Worm (Caenorhabditis elegans): ENCODE measurements around the gene K02D10.1.

The K02D10.1 gene

DNA sequence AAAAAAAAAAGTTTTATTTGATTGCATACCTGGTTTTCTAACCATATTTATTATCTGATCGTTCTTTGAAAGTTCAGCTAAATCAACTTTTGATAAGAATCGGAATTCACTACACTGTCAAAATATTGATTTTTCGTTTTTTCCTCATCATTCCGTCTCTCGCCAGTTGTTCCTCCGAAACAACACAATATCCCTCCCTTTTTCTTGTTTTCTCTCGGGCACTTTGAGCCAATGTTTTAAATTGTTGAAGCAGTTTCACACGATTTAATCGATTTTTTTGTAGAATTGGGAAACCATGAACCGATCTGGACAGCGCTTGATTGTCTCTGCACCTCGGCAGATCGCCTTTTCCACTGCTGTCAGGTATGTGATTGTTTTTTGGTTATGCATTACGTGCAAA lies at the start of gene K02D10.1:
Gene K02D10.1, plus strand, starts transcription at position 284 of the 400 bp plus-strand sequence.
- no peak for TF ChIP-seq dao-5 (tag; optimal IDR thresholded peaks at IDR 0.05)
- no peak for TF ChIP-seq him-1 (tag; optimal IDR thresholded peaks at IDR 0.05)

DNA sequence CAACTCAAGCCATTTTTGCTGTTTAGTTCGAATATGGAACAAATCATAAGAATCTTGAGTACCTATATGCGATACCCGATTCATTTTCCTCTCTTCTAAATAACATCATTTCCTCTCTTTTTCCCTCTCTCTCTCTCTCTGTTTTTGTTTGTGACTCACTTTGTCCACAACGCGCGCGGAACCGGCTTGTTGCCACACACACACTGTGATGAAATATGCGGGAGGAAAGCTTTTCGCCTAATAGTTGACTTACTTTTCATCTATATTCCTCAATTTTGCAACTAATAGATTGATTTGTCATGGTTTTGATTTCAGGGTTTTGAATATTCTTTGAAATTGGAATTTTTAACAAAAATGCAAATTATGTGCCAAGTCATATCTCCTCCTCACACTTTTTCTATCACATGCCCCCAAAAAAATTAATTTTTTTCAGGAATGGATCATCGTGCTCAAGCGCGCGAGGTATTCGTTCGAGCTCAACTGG lies 49.5 kb upstream of the K02D10.1 start, which contains the start of gene hipr-1:
Gene hipr-1, plus strand, starts transcription at position 434 of the 484 bp plus-strand sequence.
- no peak for TF ChIP-seq him-1 (tag; optimal IDR thresholded peaks at IDR 0.05)
- no peak for TF ChIP-seq dao-5 (tag; optimal IDR thresholded peaks at IDR 0.05)
- no peak for TF ChIP-seq W03F9.2 (tag; optimal IDR thresholded peaks at IDR 0.05)

DNA sequence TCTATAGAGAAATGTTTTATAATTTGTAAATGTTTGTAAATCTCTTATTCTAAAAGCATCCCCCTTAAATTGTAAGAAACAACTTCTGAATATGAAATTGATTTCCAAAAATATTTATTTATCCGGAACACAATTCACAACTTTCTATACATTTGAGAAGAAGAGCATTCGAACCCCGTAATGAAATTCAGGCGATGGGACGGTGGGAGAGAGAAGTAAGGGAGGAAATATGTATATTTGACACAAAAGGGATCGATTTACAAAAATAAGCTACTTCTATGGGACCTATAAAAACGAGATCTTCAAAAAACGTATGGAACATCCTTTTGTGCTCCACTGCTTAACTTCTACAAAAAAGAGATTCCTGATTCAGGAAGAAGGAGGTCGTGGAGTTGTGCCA lies 44.1 kb upstream of the K02D10.1 start:
- no peak for TF ChIP-seq W03F9.2 (tag; optimal IDR thresholded peaks at IDR 0.05)
- no peak for TF ChIP-seq dao-5 (tag; optimal IDR thresholded peaks at IDR 0.05)
- no peak for TF ChIP-seq him-1 (tag; optimal IDR thresholded peaks at IDR 0.05)

DNA sequence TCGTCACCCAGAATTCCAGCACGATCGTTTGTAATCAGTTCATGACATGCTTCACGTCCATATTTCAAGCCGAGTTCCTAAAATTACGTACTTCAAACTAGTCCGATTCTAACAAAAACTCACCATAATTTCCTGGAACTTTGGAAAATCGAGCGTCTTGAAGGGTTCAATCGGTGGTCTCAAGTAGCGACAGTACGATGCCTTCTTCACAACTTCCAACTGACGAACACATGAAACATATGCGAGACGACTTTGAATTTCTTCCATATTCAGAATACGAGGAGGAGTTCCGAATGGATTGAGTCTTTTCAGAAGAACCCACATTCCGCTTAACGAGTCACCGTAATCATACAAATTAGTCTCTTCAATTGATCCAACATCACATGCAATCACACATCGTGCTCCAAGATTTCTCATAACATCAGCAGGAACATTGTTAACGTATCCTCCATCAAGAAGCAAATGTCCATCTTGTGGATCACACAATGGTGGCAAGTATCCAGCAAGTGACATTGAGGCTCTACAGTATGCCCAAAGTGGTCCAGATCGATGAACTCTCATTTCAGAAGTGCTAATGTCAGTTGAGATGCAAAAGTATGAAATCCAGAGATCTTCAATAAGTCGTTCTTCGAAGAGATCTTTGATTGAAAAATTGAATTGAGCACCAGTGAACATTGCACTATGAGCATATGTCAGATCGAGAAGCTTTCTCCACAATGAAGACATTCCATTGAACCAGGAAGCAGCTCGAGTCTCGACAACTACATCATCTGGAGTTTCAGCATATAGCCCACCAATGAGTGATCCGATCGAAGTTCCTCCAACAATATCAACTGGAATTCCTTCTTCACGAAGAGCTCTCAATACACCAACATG lies 43.1 kb upstream of the K02D10.1 start:
- no peak for TF ChIP-seq him-1 (tag; optimal IDR thresholded peaks at IDR 0.05)
- TF ChIP-seq dao-5 (tag; optimal IDR thresholded peaks at IDR 0.05): no peak
- TF ChIP-seq W03F9.2 (tag; optimal IDR thresholded peaks at IDR 0.05): no peak

DNA sequence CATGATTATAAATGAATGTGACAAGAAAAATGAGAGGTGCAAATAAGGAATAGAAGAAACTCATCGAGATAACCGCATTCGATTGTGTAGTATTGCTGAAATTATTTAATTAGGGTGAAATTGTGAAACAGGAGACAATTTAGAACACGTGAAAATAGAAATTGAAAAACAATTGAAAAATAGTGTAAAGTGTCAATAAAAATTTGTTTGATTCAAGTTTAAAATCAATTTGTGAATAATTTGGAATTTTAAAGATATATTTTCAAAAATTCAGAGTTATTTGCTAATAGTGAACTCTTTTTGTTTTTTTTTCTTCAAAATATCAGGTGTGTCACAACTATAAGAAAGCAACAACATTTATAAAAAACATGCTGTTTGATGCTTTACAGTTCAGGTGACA lies 38.0 kb upstream of the K02D10.1 start, which contains the start of gene ZK370.4:
Gene ZK370.4, minus strand, starts transcription at position 101 of the 400 bp plus-strand sequence.
- no peak for TF ChIP-seq dao-5 (tag; optimal IDR thresholded peaks at IDR 0.05)
- TF ChIP-seq him-1 (tag; optimal IDR thresholded peaks at IDR 0.05): no peak
- no peak for TF ChIP-seq W03F9.2 (tag; optimal IDR thresholded peaks at IDR 0.05)

DNA sequence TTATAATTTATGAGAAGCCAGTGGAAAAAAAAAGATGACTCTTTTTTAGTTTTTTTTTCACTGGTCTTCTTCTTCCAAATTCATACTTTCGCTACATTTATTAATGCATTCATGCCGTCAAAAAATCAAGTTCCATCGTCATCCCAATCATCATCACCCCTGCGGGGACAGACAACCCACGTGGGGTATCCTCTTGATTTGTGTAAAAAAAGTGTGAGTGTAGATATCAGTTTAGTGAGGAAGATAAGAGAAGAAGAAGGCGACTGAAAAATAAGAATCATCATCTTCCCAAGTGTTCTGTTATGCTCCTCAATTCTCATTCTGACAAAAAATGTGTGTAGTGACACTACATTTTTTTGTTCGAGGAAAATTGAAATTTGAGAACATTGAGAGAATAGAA lies 37.4 kb upstream of the K02D10.1 start:
- TF ChIP-seq W03F9.2 (tag; optimal IDR thresholded peaks at IDR 0.05) (no peak), dao-5 (tag; optimal IDR thresholded peaks at IDR 0.05) (no peak), him-1 (tag; optimal IDR thresholded peaks at IDR 0.05) (no peak)

DNA sequence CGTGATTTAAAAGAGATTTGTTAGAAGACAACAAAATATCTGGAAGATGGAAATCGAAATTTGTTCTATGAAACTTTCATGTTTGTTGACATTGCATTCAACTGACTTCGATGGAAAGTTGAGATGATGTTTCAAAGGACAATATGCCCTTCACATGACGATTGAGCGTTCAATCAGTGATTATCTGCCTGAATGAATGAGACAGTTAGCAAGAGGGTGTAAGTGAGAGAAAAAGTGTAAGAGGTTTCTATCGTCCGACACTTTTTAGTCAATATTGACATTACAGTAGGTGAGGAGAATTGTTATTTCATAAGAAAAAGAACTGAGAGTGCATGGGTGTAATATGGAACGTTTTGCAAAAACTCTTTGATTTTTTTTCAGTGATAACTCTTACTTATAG lies 36.1 kb upstream of the K02D10.1 start:
- no peak for TF ChIP-seq dao-5 (tag; optimal IDR thresholded peaks at IDR 0.05)
- TF ChIP-seq W03F9.2 (tag; optimal IDR thresholded peaks at IDR 0.05): no peak
- TF ChIP-seq him-1 (tag; optimal IDR thresholded peaks at IDR 0.05): no peak

DNA sequence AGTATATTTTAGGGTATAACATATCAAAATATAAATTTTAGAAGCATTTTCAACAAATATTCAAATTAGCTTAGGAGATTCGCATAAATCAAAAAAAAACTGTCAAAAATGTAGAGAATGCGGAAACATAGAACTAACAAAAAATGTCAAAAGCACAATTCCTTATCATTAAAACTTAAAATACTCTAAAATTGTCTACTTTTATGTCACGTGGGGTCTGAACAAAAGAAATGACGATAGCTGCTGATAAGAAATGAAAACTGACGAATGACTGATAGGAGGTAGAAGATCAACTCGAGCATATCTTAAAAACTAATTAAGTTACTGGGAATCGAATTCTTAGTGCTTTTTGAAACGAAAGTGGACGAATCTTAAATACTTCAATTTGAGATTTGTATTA lies 35.7 kb upstream of the K02D10.1 start:
- no peak for TF ChIP-seq W03F9.2 (tag; optimal IDR thresholded peaks at IDR 0.05)
- TF ChIP-seq him-1 (tag; optimal IDR thresholded peaks at IDR 0.05): no peak
- TF ChIP-seq dao-5 (tag; optimal IDR thresholded peaks at IDR 0.05): no peak

DNA sequence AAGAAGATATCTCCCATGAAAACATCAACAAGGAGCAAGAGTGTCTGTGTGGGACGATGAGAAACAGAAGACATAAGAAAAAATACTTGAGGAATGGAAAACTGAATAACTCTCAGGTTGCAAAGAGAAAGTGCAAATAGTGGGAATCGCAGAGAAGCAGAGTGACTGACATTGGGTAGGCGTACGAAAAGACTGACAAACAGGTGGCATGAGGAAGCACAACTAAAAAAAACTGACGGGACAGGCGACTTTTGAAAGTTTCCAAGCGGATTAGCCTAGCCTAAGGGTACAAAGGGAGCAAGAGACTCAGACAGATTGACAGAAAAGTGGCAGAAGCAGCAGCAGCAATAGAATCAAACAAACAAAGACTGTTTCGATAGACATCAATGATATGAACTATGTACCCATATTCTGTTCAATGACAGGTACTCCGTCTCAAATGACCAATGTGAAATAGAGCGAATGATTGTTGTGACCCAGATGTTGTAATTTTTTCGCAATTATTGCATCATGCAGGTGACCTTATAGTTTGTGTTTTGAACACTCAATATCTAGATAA lies 34.9 kb upstream of the K02D10.1 start:
- TF ChIP-seq W03F9.2 (tag; optimal IDR thresholded peaks at IDR 0.05): no peak
- no peak for TF ChIP-seq him-1 (tag; optimal IDR thresholded peaks at IDR 0.05)
- no peak for TF ChIP-seq dao-5 (tag; optimal IDR thresholded peaks at IDR 0.05)

DNA sequence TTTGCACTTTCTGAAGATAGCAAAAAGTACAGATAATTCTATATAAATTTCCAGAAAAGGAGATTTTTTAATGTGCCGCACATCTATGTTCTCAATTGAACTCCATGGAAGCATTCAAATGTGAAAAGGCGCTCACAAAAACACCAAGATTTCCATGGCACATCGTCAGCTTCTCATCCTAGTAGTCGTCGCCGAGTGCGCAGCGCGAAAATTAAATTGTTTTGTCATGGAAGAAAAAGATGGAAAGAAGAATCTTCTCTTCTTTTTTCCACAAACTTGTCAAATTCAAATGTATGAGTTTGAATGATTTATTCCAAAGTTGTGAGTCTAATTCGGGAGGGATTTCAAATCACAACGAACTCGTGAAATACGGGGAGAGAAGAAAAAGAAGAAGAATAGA lies 31.9 kb upstream of the K02D10.1 start:
- TF ChIP-seq him-1 (tag; optimal IDR thresholded peaks at IDR 0.05) (no peak), W03F9.2 (tag; optimal IDR thresholded peaks at IDR 0.05) (no peak), dao-5 (tag; optimal IDR thresholded peaks at IDR 0.05) (no peak)

DNA sequence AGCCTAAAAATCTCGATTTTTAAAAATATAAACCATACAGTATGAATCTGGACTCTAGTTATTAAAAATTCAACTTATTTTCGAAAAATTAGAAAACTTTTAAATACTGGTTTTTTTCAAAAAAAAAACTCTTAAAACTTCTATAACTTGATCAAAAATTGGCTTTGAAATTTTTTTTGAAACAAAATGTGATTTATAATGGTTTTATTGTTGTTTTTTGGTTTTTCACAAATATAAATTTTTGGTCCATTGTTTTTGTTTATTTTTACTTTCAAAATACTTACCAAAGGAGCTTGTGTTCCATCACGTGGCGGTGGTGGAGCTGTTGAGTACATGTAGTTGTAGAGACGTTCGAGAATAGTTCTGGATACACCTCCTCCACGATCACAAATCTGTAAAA lies 31.0 kb upstream of the K02D10.1 start:
- TF ChIP-seq dao-5 (tag; optimal IDR thresholded peaks at IDR 0.05) (no peak), him-1 (tag; optimal IDR thresholded peaks at IDR 0.05) (no peak), W03F9.2 (tag; optimal IDR thresholded peaks at IDR 0.05) (no peak)

DNA sequence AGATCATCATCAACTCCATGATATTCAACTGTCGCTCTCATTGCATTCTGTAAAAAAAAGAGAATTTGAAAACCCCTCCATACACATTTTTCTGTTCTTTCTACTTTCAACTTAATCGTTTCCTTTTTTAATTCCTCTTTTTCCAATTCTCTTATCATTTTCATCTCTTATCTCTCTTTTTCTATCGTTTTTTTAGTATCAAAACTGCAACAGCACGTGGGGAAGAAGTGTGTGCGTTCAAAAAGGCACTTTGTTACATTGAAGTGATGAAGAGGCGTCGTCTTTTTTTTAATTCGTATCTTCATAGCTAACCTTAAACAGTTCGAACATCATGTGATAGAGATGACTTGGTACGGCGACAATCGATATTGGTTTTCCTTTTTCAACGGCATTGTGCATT lies 30.2 kb upstream of the K02D10.1 start:
- TF ChIP-seq him-1 (tag; optimal IDR thresholded peaks at IDR 0.05) (no peak), W03F9.2 (tag; optimal IDR thresholded peaks at IDR 0.05) (no peak), dao-5 (tag; optimal IDR thresholded peaks at IDR 0.05) (no peak)

DNA sequence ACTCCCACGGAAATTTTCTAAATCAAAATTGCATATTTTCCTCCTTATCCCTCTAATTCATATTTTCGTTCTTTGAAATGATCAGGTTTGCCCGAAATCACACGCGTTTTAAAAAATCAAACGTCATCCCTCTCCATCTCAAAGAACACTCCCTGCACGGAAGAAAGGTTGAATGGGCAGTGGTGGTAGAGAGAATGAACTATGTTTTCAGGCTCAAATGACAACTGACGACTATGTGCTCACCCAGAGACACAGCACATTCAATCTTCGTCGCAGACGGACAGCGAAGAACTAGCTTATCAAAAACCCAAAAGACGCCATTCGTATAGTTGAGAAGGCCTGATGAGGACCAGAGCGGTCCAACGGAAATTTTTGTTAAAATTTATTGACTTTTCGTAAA lies 29.6 kb upstream of the K02D10.1 start:
- TF ChIP-seq him-1 (tag; optimal IDR thresholded peaks at IDR 0.05) (no peak), dao-5 (tag; optimal IDR thresholded peaks at IDR 0.05) (no peak), W03F9.2 (tag; optimal IDR thresholded peaks at IDR 0.05) (no peak)

DNA sequence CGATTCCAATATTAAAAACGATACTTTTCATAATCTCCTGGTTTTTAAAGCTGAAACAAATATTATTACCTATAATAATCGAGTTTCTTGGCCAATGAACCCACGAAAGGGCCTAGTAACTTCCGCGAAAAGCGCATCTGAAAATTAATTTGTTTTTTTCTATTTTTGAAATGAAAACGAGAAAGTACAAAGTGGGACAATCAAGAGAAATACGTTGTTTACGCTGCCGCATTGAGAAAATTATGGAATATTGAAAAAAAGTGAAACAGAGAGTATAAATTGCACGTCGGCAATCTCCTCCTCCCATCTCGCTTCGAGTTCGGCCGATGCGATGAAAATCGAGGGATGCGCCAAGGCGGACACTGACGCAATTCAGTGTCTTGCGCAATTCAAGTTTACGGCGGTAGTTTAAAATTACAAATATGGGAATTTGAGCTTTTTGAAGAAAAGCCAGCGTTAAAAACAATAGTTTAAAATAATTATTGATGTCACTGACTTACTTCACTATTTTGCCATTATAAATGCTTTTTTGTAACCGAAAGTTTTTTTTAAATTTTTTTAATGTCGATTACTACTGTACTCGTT lies 28.0 kb upstream of the K02D10.1 start, which contains the start of gene pdhk-2:
Gene pdhk-2, minus strand, starts transcription at position 137 of the 585 bp plus-strand sequence.
- TF ChIP-seq dao-5 (tag; optimal IDR thresholded peaks at IDR 0.05) (no peak), him-1 (tag; optimal IDR thresholded peaks at IDR 0.05) (peak; percentile 93), W03F9.2 (tag; optimal IDR thresholded peaks at IDR 0.05) (peak; percentile 91)
